Worm (Caenorhabditis elegans): ENCODE data around the gene div-1.

The div-1 gene

DNA sequence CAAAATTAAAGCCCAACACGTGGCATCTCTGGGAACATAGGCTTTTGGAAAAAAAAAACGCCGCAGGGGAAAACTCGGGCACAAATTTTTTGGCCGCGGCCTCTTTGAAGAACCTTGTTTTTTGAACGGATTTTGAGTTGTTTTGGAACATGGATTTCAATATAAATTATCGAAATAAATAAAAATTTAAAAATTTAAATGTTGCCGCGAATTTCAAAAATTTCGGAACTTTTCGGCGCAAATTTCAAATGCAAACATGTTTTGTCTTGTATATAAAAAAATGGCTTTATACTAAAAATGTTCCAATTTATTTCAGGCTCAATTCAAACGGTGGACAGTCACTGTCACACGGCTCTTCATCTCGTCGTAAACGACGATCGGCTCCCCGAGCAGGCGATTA is 4.3 kb downstream of the div-1 start:
- TF ChIP-seq T23F11.4 (GFP tag; optimal IDR thresholded peaks at IDR 0.05) (no peak), dmd-4 (tag; optimal IDR thresholded peaks at IDR 0.05; ENCODE audit: borderline replicate concordance) (no peak), ama-1 (optimal IDR thresholded peaks at IDR 0.05) (no peak), pha-2 (tag; optimal IDR thresholded peaks at IDR 0.05) (no peak), pat-9 (tag; optimal IDR thresholded peaks at IDR 0.05) (no peak), ceh-30 (tag; optimal IDR thresholded peaks at IDR 0.05) (no peak), unc-42 (tag; optimal IDR thresholded peaks at IDR 0.05) (no peak), ceh-24 (tag; optimal IDR thresholded peaks at IDR 0.05) (no peak), ztf-16 (tag; optimal IDR thresholded peaks at IDR 0.05) (no peak), nhr-232 (tag; optimal IDR thresholded peaks at IDR 0.05) (no peak), che-1 (tag; optimal IDR thresholded peaks at IDR 0.05) (no peak), gmeb-2 (tag; optimal IDR thresholded peaks at IDR 0.05) (no peak), mec-3 (tag; optimal IDR thresholded peaks at IDR 0.05; ENCODE audit: borderline replicate concordance) (no peak), ceh-31 (tag; optimal IDR thresholded peaks at IDR 0.05) (no peak), rnt-1 (tag; optimal IDR thresholded peaks at IDR 0.05) (no peak), nfya-1 (tag; optimal IDR thresholded peaks at IDR 0.05) (no peak)

DNA sequence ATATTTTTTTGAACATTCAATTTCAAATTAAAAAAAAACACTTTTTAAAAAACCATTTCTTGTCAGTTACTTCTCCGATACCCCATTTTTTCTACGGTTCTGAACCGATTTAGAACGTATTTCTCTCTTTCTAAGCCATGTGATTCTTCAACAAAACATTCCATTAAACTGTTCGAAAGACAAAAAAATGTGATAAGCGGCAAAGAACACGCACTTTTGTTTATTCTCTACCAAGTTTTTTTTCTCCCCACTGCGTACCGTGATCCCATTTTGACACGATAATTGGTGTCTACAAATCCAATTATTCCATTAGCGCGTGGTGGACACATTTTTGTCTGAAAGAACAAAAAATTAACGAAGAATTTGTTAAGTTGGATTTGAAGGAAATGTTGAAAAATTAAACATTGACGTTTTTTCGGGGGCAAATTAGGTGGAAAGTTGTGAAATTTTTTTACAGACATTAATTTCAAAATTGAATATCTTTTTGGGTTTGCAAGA is 7.0 kb downstream of the div-1 start:
- TF ChIP-seq ama-1 (optimal IDR thresholded peaks at IDR 0.05) (no peak), che-1 (tag; optimal IDR thresholded peaks at IDR 0.05) (no peak), C38D4.7 (GFP tag; optimal IDR thresholded peaks at IDR 0.05) (no peak), ceh-14 (tag; optimal IDR thresholded peaks at IDR 0.05) (no peak), ceh-30 (tag; optimal IDR thresholded peaks at IDR 0.05) (no peak), hlh-30 (tag; optimal IDR thresholded peaks at IDR 0.05; ENCODE audit: insufficient read depth) (no peak), K02D7.2 (tag; optimal IDR thresholded peaks at IDR 0.05) (no peak), zip-5 (tag; optimal IDR thresholded peaks at IDR 0.05) (no peak)

DNA sequence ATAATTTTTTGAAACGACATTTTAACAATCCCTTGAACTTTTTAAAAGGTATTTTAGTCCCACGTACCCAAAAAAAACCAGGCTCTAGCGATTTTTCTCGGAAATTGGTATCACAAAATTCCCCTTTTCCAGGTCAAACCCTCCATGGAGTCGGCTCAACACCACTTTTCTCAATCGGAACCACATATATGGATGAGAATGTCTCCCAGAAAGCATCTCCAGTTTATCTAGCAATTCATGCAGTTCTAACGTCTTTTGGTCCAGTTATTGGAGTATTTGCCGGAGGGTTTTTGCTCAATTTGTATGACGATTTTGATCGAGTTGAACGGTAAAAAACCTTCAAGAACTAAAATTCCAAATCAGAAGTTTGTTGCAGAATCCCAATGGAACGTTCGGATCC is 8.3 kb downstream of the div-1 start:
- no peak for TF ChIP-seq F13H6.1 (tag; optimal IDR thresholded peaks at IDR 0.05)
- TF ChIP-seq lim-6 (tag; optimal IDR thresholded peaks at IDR 0.05): no peak
- TF ChIP-seq nhr-232 (tag; optimal IDR thresholded peaks at IDR 0.05): no peak
- TF ChIP-seq ttx-3 (tag; optimal IDR thresholded peaks at IDR 0.05): no peak
- no peak for TF ChIP-seq ceh-6 (GFP tag; optimal IDR thresholded peaks at IDR 0.05)
- TF ChIP-seq fkh-10 (GFP tag; optimal IDR thresholded peaks at IDR 0.05): no peak
- TF ChIP-seq ets-4 (tag; optimal IDR thresholded peaks at IDR 0.05): no peak
- no peak for TF ChIP-seq unc-55 (GFP tag; optimal IDR thresholded peaks at IDR 0.05)
- TF ChIP-seq elt-2 (tag; optimal IDR thresholded peaks at IDR 0.05): no peak
- TF ChIP-seq Y22D7AL.16 (tag; optimal IDR thresholded peaks at IDR 0.05): no peak
- TF ChIP-seq unc-42 (tag; optimal IDR thresholded peaks at IDR 0.05): no peak
- TF ChIP-seq pax-1 (tag; optimal IDR thresholded peaks at IDR 0.05): no peak
- TF ChIP-seq C08G9.2 (tag; optimal IDR thresholded peaks at IDR 0.05): no peak
- TF ChIP-seq mec-3 (tag; optimal IDR thresholded peaks at IDR 0.05; ENCODE audit: borderline replicate concordance): no peak
- TF ChIP-seq pqm-1 (tag; optimal IDR thresholded peaks at IDR 0.05): no peak
- TF ChIP-seq madf-2 (tag; optimal IDR thresholded peaks at IDR 0.05): no peak
- TF ChIP-seq rnt-1 (tag; optimal IDR thresholded peaks at IDR 0.05): no peak

DNA sequence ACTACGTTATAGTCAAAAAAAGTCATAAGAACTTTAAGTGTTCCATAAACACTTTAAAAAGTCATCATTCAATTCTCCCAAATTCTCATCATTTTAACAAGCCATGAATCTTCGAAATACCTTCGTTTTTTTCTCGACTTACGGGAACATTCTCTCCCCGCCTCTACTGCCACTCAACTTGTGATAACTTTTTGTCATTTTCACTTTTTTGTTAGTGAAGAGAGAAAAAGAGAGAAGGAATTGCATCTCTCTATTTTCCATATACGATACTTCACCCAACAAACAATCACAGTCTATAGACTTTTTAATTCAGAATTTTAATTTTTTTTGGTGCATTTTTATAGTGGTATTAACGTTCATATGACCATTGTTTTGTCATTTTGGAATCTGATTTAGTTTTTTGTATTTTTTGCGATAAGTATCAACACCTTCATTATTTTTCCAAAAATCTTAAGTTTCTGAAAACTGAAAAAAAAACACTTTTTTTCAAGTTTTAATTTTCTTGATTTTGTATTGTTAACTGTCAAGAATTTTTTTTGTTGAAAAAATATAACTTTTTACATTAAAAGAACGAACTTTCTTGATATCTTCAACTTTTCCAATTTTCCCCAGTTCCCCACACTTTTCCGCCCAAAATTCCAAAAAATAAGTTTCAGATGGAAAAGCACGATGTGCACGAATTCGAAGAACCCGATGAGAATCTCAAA is 9.8 kb downstream of the div-1 start, which contains the start of gene Y70G10A.3:
Gene Y70G10A.3, plus strand, starts transcription at position 657 of the 707 bp plus-strand sequence.
- TF ChIP-seq fax-1 (tag; optimal IDR thresholded peaks at IDR 0.05) (no peak), mec-3 (tag; optimal IDR thresholded peaks at IDR 0.05; ENCODE audit: borderline replicate concordance) (no peak), zip-5 (tag; optimal IDR thresholded peaks at IDR 0.05) (no peak), sox-2 (GFP tag; IDR thresholded peaks at IDR 0.05) (no peak), ceh-22 (tag; optimal IDR thresholded peaks at IDR 0.05) (no peak), ets-4 (tag; optimal IDR thresholded peaks at IDR 0.05) (no peak), ama-1 (optimal IDR thresholded peaks at IDR 0.05) (no peak), nfya-1 (tag; optimal IDR thresholded peaks at IDR 0.05) (no peak), sox-4 (tag; optimal IDR thresholded peaks at IDR 0.05) (no peak), ceh-14 (tag; optimal IDR thresholded peaks at IDR 0.05) (no peak), unc-55 (GFP tag; optimal IDR thresholded peaks at IDR 0.05) (no peak), ceh-19 (GFP tag; optimal IDR thresholded peaks at IDR 0.05) (no peak), odd-2 (tag; optimal IDR thresholded peaks at IDR 0.05) (no peak), ceh-48 (tag; optimal IDR thresholded peaks at IDR 0.05) (no peak), nhr-232 (tag; optimal IDR thresholded peaks at IDR 0.05) (no peak), hlh-8 (tag; optimal IDR thresholded peaks at IDR 0.05) (no peak), ceh-31 (tag; optimal IDR thresholded peaks at IDR 0.05) (no peak), lim-6 (tag; optimal IDR thresholded peaks at IDR 0.05) (no peak), syd-9 (tag; optimal IDR thresholded peaks at IDR 0.05) (no peak)

Measured in whole organism, late embryonic.